Fruit fly (Drosophila melanogaster): ENCODE results near the gene CG7201.

Gene CG7201

DNA sequence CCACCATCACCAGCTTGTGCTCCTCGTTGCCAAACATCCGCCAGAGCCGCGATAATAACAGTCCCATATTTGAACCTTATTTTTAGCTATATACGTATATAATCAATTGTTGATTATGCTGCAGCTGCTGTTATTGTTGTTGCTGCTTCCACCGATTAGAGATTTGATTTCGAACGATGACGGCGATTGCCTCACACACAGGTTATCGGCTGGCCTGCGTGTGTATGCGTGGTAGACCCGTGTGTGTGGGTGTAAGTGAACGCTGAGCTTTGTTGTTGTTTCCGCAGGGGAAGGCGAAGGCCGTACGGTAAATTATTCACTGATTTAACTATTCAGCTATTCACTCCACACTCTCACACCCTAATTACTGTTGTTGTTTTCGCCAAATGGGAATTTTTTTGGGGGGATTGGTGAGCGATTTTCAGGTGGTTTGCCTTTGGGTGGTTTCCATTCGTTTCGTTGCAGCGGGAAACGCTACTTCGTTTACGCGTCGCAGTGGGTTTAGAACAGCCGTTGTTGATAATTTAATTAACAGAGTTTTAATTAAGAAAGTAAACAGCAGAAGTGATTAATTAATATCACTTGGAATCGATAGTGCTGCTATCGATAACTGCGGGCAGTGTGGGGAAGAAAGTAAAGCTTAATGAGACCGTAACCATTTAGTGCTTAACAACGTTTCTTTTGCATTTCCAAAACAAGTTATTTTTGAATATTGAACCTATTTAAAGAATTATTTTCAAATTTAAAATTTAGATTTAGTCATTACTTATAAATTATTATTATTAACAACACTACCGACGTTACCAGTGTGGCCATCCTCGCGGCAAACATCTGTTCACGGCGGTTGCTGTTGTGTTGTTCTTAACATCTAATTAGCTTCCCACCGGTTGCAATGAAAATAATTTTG lies 4.3 kb upstream of the CG7201 start, which contains the start of the genes Arl5 and CG13671 (continued):
- TF ChIP-seq CG3995 (GFP tag; optimal IDR thresholded peaks at IDR 0.05) (peak; percentile 40), CG2889 (GFP tag; IDR thresholded peaks at IDR 0.05) (peak; percentile 68; the same call in 1 of the 3 replicates), Dip2 (GFP tag; IDR thresholded peaks at IDR 0.05) (no peak), Opbp (GFP tag; IDR thresholded peaks at IDR 0.05; ENCODE audit: partially characterized antibody) (peak; percentile 64; the same call in 2 of the 3 replicates), CG16815 (GFP tag; optimal IDR thresholded peaks at IDR 0.05) (peak; percentile 56), CG8944 (GFP tag; optimal IDR thresholded peaks at IDR 0.05) (peak; percentile 39), NC2α (GFP tag; optimal IDR thresholded peaks at IDR 0.05) (peak; percentile 13), Dek (tag; optimal IDR thresholded peaks at IDR 0.05) (peak; percentile 66), Lim3 (GFP tag; IDR thresholded peaks at IDR 0.05) (no peak), CG11093 (GFP tag; IDR thresholded peaks at IDR 0.05) (peak; percentile 63), cato (GFP tag; optimal IDR thresholded peaks at IDR 0.05; ENCODE audit: borderline replicate concordance) (peak; percentile 74), CG30020 (tag; optimal IDR thresholded peaks at IDR 0.05) (peak; percentile 45), ab (GFP tag; optimal IDR thresholded peaks at IDR 0.05) (peak; percentile 6), CG11085 (GFP tag; IDR thresholded peaks at IDR 0.05) (peak; percentile 71), B-H2 (GFP tag; optimal IDR thresholded peaks at IDR 0.05) (peak; percentile 37), schlank (tag; optimal IDR thresholded peaks at IDR 0.05) (no peak), Tbp (GFP tag; optimal IDR thresholded peaks at IDR 0.05) (no peak), HmgZ (tag; optimal IDR thresholded peaks at IDR 0.05) (peak; percentile 62), unc-4 (GFP tag; IDR thresholded peaks at IDR 0.05; ENCODE audit: partially characterized antibody) (peak; percentile 80), crol (GFP tag; IDR thresholded peaks at IDR 0.05) (no peak; the same call in 1 of the 2 replicates), CHES-1-like (GFP tag; optimal IDR thresholded peaks at IDR 0.05) (peak; percentile 23), CG16863 (GFP tag; optimal IDR thresholded peaks at IDR 0.05) (peak; percentile 54), Doc3 (GFP tag; IDR thresholded peaks at IDR 0.05; ENCODE audit: partially characterized antibody) (peak; percentile 83), dmrt11E (tag; optimal IDR thresholded peaks at IDR 0.05) (peak; percentile 79), cwo (GFP tag; optimal IDR thresholded peaks at IDR 0.05) (peak; percentile 44), CoRest (tag; optimal IDR thresholded peaks at IDR 0.05) (peak; percentile 64), CG10431 (GFP tag; optimal IDR thresholded peaks at IDR 0.05) (no peak), Awh (GFP tag; IDR thresholded peaks at IDR 0.05) (peak; percentile 27; the same call in 1 of the 2 replicates), kah (GFP tag; optimal IDR thresholded peaks at IDR 0.05) (peak; percentile 28), fd3F (GFP tag; optimal IDR thresholded peaks at IDR 0.05) (peak; percentile 15), pum (GFP tag; optimal IDR thresholded peaks at IDR 0.05) (peak; percentile 54), Ptx1 (GFP tag; IDR thresholded peaks at IDR 0.05) (peak; percentile 91), CG3726 (GFP tag; IDR thresholded peaks at IDR 0.05) (peak; percentile 53; the same call in 1 of the 3 replicates), dysf (GFP tag; IDR thresholded peaks at IDR 0.05) (peak; percentile 74), Rx (GFP tag; IDR thresholded peaks at IDR 0.05) (peak; percentile 70), Hr78 (GFP tag; optimal IDR thresholded peaks at IDR 0.05) (no peak), CG12219 (GFP tag; optimal IDR thresholded peaks at IDR 0.05) (no peak), CG14441 (GFP tag; IDR thresholded peaks at IDR 0.05) (peak; percentile 74), CG5180 (GFP tag; optimal IDR thresholded peaks at IDR 0.05) (no peak), Hr51 (GFP tag; optimal IDR thresholded peaks at IDR 0.05) (peak; percentile 68), mam (GFP tag; optimal IDR thresholded peaks at IDR 0.05) (peak; percentile 73), Bdp1 (GFP tag; optimal IDR thresholded peaks at IDR 0.05) (peak; percentile 61), NfI (GFP tag; optimal IDR thresholded peaks at IDR 0.05) (peak; percentile 61), ato (GFP tag; IDR thresholded peaks at IDR 0.05; ENCODE audit: partially characterized antibody) (peak; percentile 64), CG6765 (GFP tag; optimal IDR thresholded peaks at IDR 0.05) (no peak), CrebB (tag; optimal IDR thresholded peaks at IDR 0.05) (peak; percentile 7), CG13296 (GFP tag; optimal IDR thresholded peaks at IDR 0.05) (peak; percentile 66)

All from whole organism, embryonic.